Worm (Caenorhabditis elegans) whole organism, L3 larva: ENCODE measurements around the gene K06H7.7.

ENCODE experiments used
- ZK546.5 ChIP-seq: sonication (generic microtip); optimal IDR thresholded peaks from 2 replicates; lab custom pipeline; 2017; ENCODE audit warnings: missing biosample characterization, missing genetic modification characterization
- ceh-16 ChIP-seq: sonication (generic microtip); optimal IDR thresholded peaks from 2 replicates; lab custom pipeline; 2017; ENCODE audit warnings: missing biosample characterization, missing genetic modification characterization
- ceh-28 ChIP-seq: fragments of 150-350 bp; optimal IDR thresholded peaks from 2 replicates; lab custom pipeline; 2014; ENCODE audit warnings: missing biosample characterization, missing genetic modification reagents, missing genetic modification characterization
- elt-3 ChIP-seq, 3 experiments: fragments of 150-350 bp in 1 of 3; sonication (generic microtip) in 2 of 3; optimal IDR thresholded peaks; 2 replicates in 2 of 3; 4 replicates in 1 of 3; lab custom pipeline; 2014 to 2017; ENCODE audit warnings: missing biosample characterization in 3 of 3, missing genetic modification characterization in 3 of 3
- lin-39 ChIP-seq: fragments of 150-350 bp; optimal IDR thresholded peaks from 2 replicates; lab custom pipeline; 2018; ENCODE audit warnings: missing biosample characterization, missing genetic modification reagents, missing genetic modification characterization
- mdl-1 ChIP-seq: fragments of 150-350 bp; optimal IDR thresholded peaks from 2 replicates; lab custom pipeline; 2014; ENCODE audit warnings: missing biosample characterization, missing genetic modification characterization
- nhr-28 ChIP-seq: fragments of 150-350 bp; optimal IDR thresholded peaks from 2 replicates; lab custom pipeline; 2014; ENCODE audit warnings: missing biosample characterization, missing genetic modification characterization
- nhr-67 ChIP-seq: fragments of 150-350 bp; optimal IDR thresholded peaks from 2 replicates; lab custom pipeline; 2014; ENCODE audit warnings: missing biosample characterization, missing genetic modification characterization
- pqm-1 ChIP-seq: fragments of 150-350 bp; optimal IDR thresholded peaks from 2 replicates; lab custom pipeline; 2017; ENCODE audit warnings: missing biosample characterization, missing genetic modification characterization, inconsistent platforms
- sea-2 ChIP-seq: fragments of 150-350 bp; sonication (generic microtip); optimal IDR thresholded peaks from 4 replicates; lab custom pipeline; 2014; ENCODE audit warnings: missing biosample characterization, missing genetic modification reagents, missing genetic modification characterization
- skn-1 ChIP-seq: fragments of 150-350 bp; optimal IDR thresholded peaks from 2 replicates; lab custom pipeline; 2014; ENCODE audit warnings: missing biosample characterization, missing genetic modification characterization
- snpc-4 ChIP-seq: fragments of 150-350 bp; optimal IDR thresholded peaks from 2 replicates; lab custom pipeline; 2014; ENCODE audit warnings: missing biosample characterization, missing genetic modification characterization
- tbx-2 ChIP-seq: sonication (generic microtip); optimal IDR thresholded peaks from 2 replicates; lab custom pipeline; 2016; ENCODE audit warnings: mild to moderate bottlenecking, missing genetic modification characterization, missing compliant biosample characterization

ce11 chrIII:8065101-8065500 is 20.2 kb downstream of the K06H7.7 start:
- TF ChIP-seq ZK546.5 (tag; lab: Kevin White, UChicago) = no peak
- no peak for TF ChIP-seq mdl-1
- no peak for TF ChIP-seq nhr-28
- TF ChIP-seq nhr-67 (tag; lab: Kevin White, UChicago) = no peak
- TF ChIP-seq ceh-28 (tag; lab: Kevin White, UChicago) = no peak
- no peak for TF ChIP-seq skn-1 (tag; lab: Kevin White, UChicago)
- no peak for TF ChIP-seq ceh-16 (tag; lab: Kevin White, UChicago)
- TF ChIP-seq snpc-4 (tag; lab: Kevin White, UChicago) = no peak
- TF ChIP-seq sea-2 (GFP tag; lab: Kevin White, UChicago) = no peak
- no peak for TF ChIP-seq pqm-1 (tag; lab: Kevin White, UChicago)
- no peak for TF ChIP-seq tbx-2
- TF ChIP-seq elt-3 (tag; optimal IDR thresholded peaks at IDR 0.05; lab: Kevin White, UChicago) = no peak
- no peak for TF ChIP-seq lin-39 (tag; lab: Kevin White, UChicago)
